Fruit fly (Drosophila melanogaster) whole organism, embryonic: ENCODE data around the gene arm.
A peak's percentile ranks its signal among the peaks of the same experiment; 100 is the strongest.

ENCODE experiments used
- Ada2b ChIP-seq: fragments of 200-800 bp; sonication (Bioruptor generic); IDR thresholded peaks from 2 replicates; pipeline ENCODE4 v1.3.6; 2022; ENCODE audit warnings: missing biosample characterization, missing genetic modification characterization
- Antp ChIP-seq: fragments of 200-800 bp; sonication (Bioruptor generic); optimal IDR thresholded peaks from 3 replicates; lab custom pipeline; 2016; ENCODE audit warnings: missing biosample characterization, missing genetic modification characterization
- Bteb2 ChIP-seq: fragments of 200-800 bp; sonication (Bioruptor generic); optimal IDR thresholded peaks from 2 replicates; lab custom pipeline; 2016; ENCODE audit warnings: missing biosample characterization, missing genetic modification characterization
- CG11093 ChIP-seq: fragments of 200-800 bp; sonication (Bioruptor generic); IDR thresholded peaks from 3 replicates; pipeline ENCODE4 v1.3.6; 2022; ENCODE audit warnings: missing biosample characterization, missing genetic modification characterization
- CG11456 ChIP-seq: fragments of 200-800 bp; sonication (Bioruptor generic); IDR thresholded peaks from 3 replicates; pipeline ENCODE4 v1.3.6; 2022; ENCODE audit warnings: missing biosample characterization, missing genetic modification characterization
- CG11504 ChIP-seq: fragments of 200-800 bp; sonication (Bioruptor generic); optimal IDR thresholded peaks from 3 replicates; lab custom pipeline; 2019; ENCODE audit warnings: missing biosample characterization, mild to moderate bottlenecking, missing genetic modification characterization, moderate library complexity
- CG11560 ChIP-seq: fragments of 200-800 bp; sonication (Bioruptor generic); IDR thresholded peaks from 3 replicates; pipeline ENCODE4 v1.3.6; 2022; ENCODE audit warnings: missing biosample characterization, missing genetic modification characterization
- CG11696 ChIP-seq: fragments of 200-800 bp; sonication (Bioruptor generic); IDR thresholded peaks from 2 replicates; pipeline ENCODE4 v1.3.6; 2022; ENCODE audit warnings: missing biosample characterization, missing genetic modification characterization
- CG13624 ChIP-seq: fragments of 200-800 bp; sonication (Bioruptor generic); optimal IDR thresholded peaks from 2 replicates; lab custom pipeline; 2016; ENCODE audit warnings: missing biosample characterization, missing genetic modification characterization
- CG15479 ChIP-seq: fragments of 200-800 bp; sonication (Bioruptor generic); optimal IDR thresholded peaks from 3 replicates; lab custom pipeline; 2019; ENCODE audit warnings: missing biosample characterization, mild to moderate bottlenecking, missing genetic modification characterization, moderate library complexity
- CG1602 ChIP-seq: fragments of 200-800 bp; sonication (Bioruptor generic); optimal IDR thresholded peaks from 3 replicates; lab custom pipeline; 2016; ENCODE audit warnings: missing biosample characterization, missing genetic modification characterization
- CG17385 ChIP-seq: fragments of 200-800 bp; sonication (Bioruptor generic); optimal IDR thresholded peaks from 3 replicates; lab custom pipeline; 2018; ENCODE audit warnings: missing biosample characterization, mild to moderate bottlenecking, missing genetic modification characterization
- CG2116 ChIP-seq: fragments of 200-800 bp; sonication (Bioruptor generic); optimal IDR thresholded peaks from 3 replicates; lab custom pipeline; 2018; ENCODE audit warnings: missing biosample characterization, mild to moderate bottlenecking, missing genetic modification characterization
- CG31388 ChIP-seq: fragments of 200-800 bp; sonication (Bioruptor generic); optimal IDR thresholded peaks from 2 replicates; lab custom pipeline; 2016; ENCODE audit warnings: missing biosample characterization, missing genetic modification characterization
- CG4360 ChIP-seq: fragments of 200-800 bp; sonication (Bioruptor generic); IDR thresholded peaks from 2 replicates; pipeline ENCODE4 v1.3.6; 2022; ENCODE audit warnings: missing biosample characterization, missing genetic modification characterization
- CG6272 ChIP-seq: fragments of 200-800 bp; sonication (Bioruptor generic); IDR thresholded peaks from 2 replicates; pipeline ENCODE4 v1.3.6; 2022; ENCODE audit warnings: missing biosample characterization, missing genetic modification characterization
- CG6813 ChIP-seq: fragments of 200-800 bp; sonication (Bioruptor generic); optimal IDR thresholded peaks from 2 replicates; lab custom pipeline; 2017; ENCODE audit warnings: missing biosample characterization, missing genetic modification characterization, mild to moderate bottlenecking, moderate library complexity, missing genetic modification reagents
- CG7786 ChIP-seq: fragments of 200-800 bp; sonication (Bioruptor generic); optimal IDR thresholded peaks from 2 replicates; lab custom pipeline; 2016; ENCODE audit warnings: missing biosample characterization, missing genetic modification characterization
- CG7928 ChIP-seq: fragments of 200-800 bp; sonication (Bioruptor generic); optimal IDR thresholded peaks from 2 replicates; lab custom pipeline; 2017; ENCODE audit warnings: missing biosample characterization, mild to moderate bottlenecking, missing genetic modification characterization
- CG8924 ChIP-seq: fragments of 200-800 bp; optimal IDR thresholded peaks from 3 replicates; lab custom pipeline; 2019; ENCODE audit warnings: missing biosample characterization, mild to moderate bottlenecking, missing genetic modification characterization, moderate library complexity
- CG9932 ChIP-seq: fragments of 200-800 bp; sonication (Bioruptor generic); IDR thresholded peaks from 2 replicates; pipeline ENCODE4 v1.3.6; 2022; ENCODE audit warnings: missing biosample characterization, missing genetic modification characterization
- CrebB ChIP-seq: fragments of 200-800 bp; sonication (Bioruptor generic); optimal IDR thresholded peaks from 3 replicates; lab custom pipeline; 2018; ENCODE audit warnings: missing biosample characterization, mild to moderate bottlenecking, missing genetic modification characterization
- D19A ChIP-seq: fragments of 200-800 bp; optimal IDR thresholded peaks from 3 replicates; lab custom pipeline; 2019; ENCODE audit warnings: missing biosample characterization, mild to moderate bottlenecking, missing genetic modification characterization, moderate library complexity
- Deaf1 ChIP-seq: fragments of 200-800 bp; optimal IDR thresholded peaks from 3 replicates; lab custom pipeline; 2019; ENCODE audit warnings: missing biosample characterization, mild to moderate bottlenecking, missing genetic modification characterization, moderate library complexity
- Dp ChIP-seq: fragments of 200-800 bp; sonication (Bioruptor generic); optimal IDR thresholded peaks from 2 replicates; lab custom pipeline; 2018; ENCODE audit warnings: missing biosample characterization, mild to moderate bottlenecking, missing genetic modification characterization, moderate library complexity
- E2f1 ChIP-seq: fragments of 200-800 bp; sonication (Bioruptor generic); IDR thresholded peaks from 2 replicates; pipeline ENCODE4 v1.3.6; 2022; ENCODE audit warnings: missing biosample characterization, missing genetic modification characterization
- Gug ChIP-seq: fragments of 200-800 bp; sonication (Bioruptor generic); IDR thresholded peaks from 4 replicates; pipeline ENCODE4 v1.3.6; 2022; ENCODE audit warnings: missing biosample characterization, missing genetic modification characterization
- HHEX ChIP-seq: fragments of 200-800 bp; sonication (Bioruptor generic); optimal IDR thresholded peaks from 3 replicates; lab custom pipeline; 2017; ENCODE audit warnings: missing biosample characterization, mild to moderate bottlenecking, missing genetic modification characterization, missing genetic modification reagents
- Mad ChIP-seq: fragments of 200-800 bp; sonication (Bioruptor generic); optimal IDR thresholded peaks from 2 replicates; lab custom pipeline; 2016; ENCODE audit warnings: missing biosample characterization, missing genetic modification characterization
- Ptx1 ChIP-seq: fragments of 200-800 bp; sonication (Bioruptor generic); IDR thresholded peaks from 2 replicates; pipeline ENCODE4 v1.3.6; 2022; ENCODE audit warnings: missing biosample characterization, missing genetic modification characterization
- Rx ChIP-seq: fragments of 200-800 bp; sonication (Bioruptor generic); IDR thresholded peaks from 2 replicates; pipeline ENCODE4 v1.3.6; 2022; ENCODE audit warnings: missing biosample characterization, missing genetic modification characterization
- Spps ChIP-seq: fragments of 200-800 bp; sonication (Bioruptor generic); optimal IDR thresholded peaks from 2 replicates; lab custom pipeline; 2018; ENCODE audit warnings: missing biosample characterization, mild to moderate bottlenecking, missing genetic modification characterization
- Sry-δ ChIP-seq: fragments of 200-800 bp; sonication (Bioruptor generic); optimal IDR thresholded peaks from 2 replicates; lab custom pipeline; 2016; ENCODE audit warnings: missing biosample characterization, missing genetic modification characterization
- ase ChIP-seq: fragments of 200-800 bp; sonication (Bioruptor generic); IDR thresholded peaks from 3 replicates; pipeline ENCODE4 v1.3.6; 2022; ENCODE audit warnings: missing biosample characterization, missing genetic modification characterization
- br ChIP-seq: fragments of >200 bp; optimal IDR thresholded peaks from 2 replicates; lab custom pipeline; 2017
- dan ChIP-seq: fragments of 200-800 bp; sonication (Bioruptor generic); IDR thresholded peaks from 2 replicates; pipeline ENCODE4 v1.3.6; 2022; ENCODE audit warnings: missing biosample characterization, missing genetic modification characterization
- fd102C ChIP-seq: fragments of 200-800 bp; sonication (Bioruptor generic); optimal IDR thresholded peaks from 2 replicates; lab custom pipeline; 2018; ENCODE audit warnings: missing biosample characterization, mild to moderate bottlenecking, missing genetic modification characterization, moderate library complexity
- gcm ChIP-seq: fragments of 200-800 bp; sonication (Bioruptor generic); optimal IDR thresholded peaks from 2 replicates; lab custom pipeline; 2019; ENCODE audit warnings: missing biosample characterization, mild to moderate bottlenecking, missing genetic modification characterization, moderate library complexity
- gem ChIP-seq: fragments of 200-800 bp; sonication (Bioruptor generic); optimal IDR thresholded peaks from 2 replicates; lab custom pipeline; 2019; ENCODE audit warnings: missing biosample characterization, mild to moderate bottlenecking, missing genetic modification characterization, moderate library complexity
- gfzf ChIP-seq: fragments of 200-800 bp; sonication (Bioruptor generic); optimal IDR thresholded peaks from 2 replicates; lab custom pipeline; 2016; ENCODE audit warnings: missing biosample characterization, mild to moderate bottlenecking, missing genetic modification characterization, moderate library complexity
- grn ChIP-seq: fragments of 200-800 bp; sonication (Bioruptor generic); optimal IDR thresholded peaks from 3 replicates; lab custom pipeline; 2017; ENCODE audit warnings: missing biosample characterization, missing genetic modification characterization
- hth ChIP-seq: fragments of >200 bp; optimal IDR thresholded peaks from 2 replicates; lab custom pipeline; 2017; ENCODE audit warnings: inconsistent platforms
- lab ChIP-seq: fragments of 200-800 bp; sonication (Bioruptor generic); optimal IDR thresholded peaks from 3 replicates; lab custom pipeline; 2017; ENCODE audit warnings: missing biosample characterization, missing genetic modification characterization, mild to moderate bottlenecking, moderate library complexity, missing genetic modification reagents
- luna ChIP-seq: fragments of 200-800 bp; sonication (Bioruptor generic); optimal IDR thresholded peaks from 2 replicates; lab custom pipeline; 2016; ENCODE audit warnings: missing biosample characterization, missing genetic modification characterization
- nom ChIP-seq: fragments of 200-800 bp; sonication (Bioruptor generic); optimal IDR thresholded peaks from 2 replicates; lab custom pipeline; 2017; ENCODE audit warnings: missing biosample characterization, missing genetic modification characterization, mild to moderate bottlenecking, moderate library complexity, missing genetic modification reagents
- org-1 ChIP-seq: fragments of 200-800 bp; sonication (Bioruptor generic); optimal IDR thresholded peaks from 2 replicates; lab custom pipeline; 2017; ENCODE audit warnings: missing biosample characterization, missing genetic modification characterization
- p53 ChIP-seq: fragments of 200-800 bp; sonication (Bioruptor generic); optimal IDR thresholded peaks from 2 replicates; lab custom pipeline; 2016; ENCODE audit warnings: missing biosample characterization, missing genetic modification characterization
- sim ChIP-seq: fragments of 200-800 bp; sonication (Bioruptor generic); IDR thresholded peaks from 2 replicates; pipeline ENCODE4 v1.3.6; 2022; ENCODE audit warnings: missing biosample characterization, missing genetic modification characterization
- slp2 ChIP-seq: fragments of 200-800 bp; sonication (Bioruptor generic); optimal IDR thresholded peaks from 2 replicates; lab custom pipeline; 2016; ENCODE audit warnings: missing biosample characterization, missing genetic modification characterization
- ttk ChIP-seq: fragments of 200-800 bp; sonication (Bioruptor generic); IDR thresholded peaks from 2 replicates; pipeline ENCODE4 v2.1.2; 2022; ENCODE audit warnings: missing biosample characterization, missing genetic modification characterization
- unpg ChIP-seq: fragments of 200-800 bp; sonication (Bioruptor generic); optimal IDR thresholded peaks from 3 replicates; lab custom pipeline; 2018; ENCODE audit warnings: missing biosample characterization, mild to moderate bottlenecking, missing genetic modification characterization, moderate library complexity
- wdn ChIP-seq: fragments of 200-800 bp; sonication (Bioruptor generic); IDR thresholded peaks from 2 replicates; pipeline ENCODE4 v1.3.6; 2022; ENCODE audit warnings: missing biosample characterization, missing genetic modification characterization
- zf30C ChIP-seq: fragments of 200-800 bp; sonication (Bioruptor generic); optimal IDR thresholded peaks from 3 replicates; lab custom pipeline; 2018; ENCODE audit warnings: missing biosample characterization, mild to moderate bottlenecking, missing genetic modification characterization

Gene arm

dm6 chrX:1889926-1890325 lies 10.5 kb downstream of the arm start, which contains the start of the genes trr and mRpL16 (continued):
- TF ChIP-seq E2f1 (GFP tag; lab: Robert Waterston, UW) (no peak), ttk (GFP tag; lab: Robert Waterston, UW) (no peak), CG7786 (GFP tag; lab: Kevin White, UChicago) (peak; percentile 58), gfzf (GFP tag; lab: Kevin White, UChicago) (peak; percentile 75), ase (no peak), CG11696 (GFP tag; lab: Robert Waterston, UW) (no peak), CG6272 (peak; percentile 45; the same call in 1 of the 2 replicates), CG1602 (GFP tag; lab: Kevin White, UChicago) (no peak), dan (no peak), hth (lab: Kevin White, UChicago) (no peak), wdn (GFP tag; lab: Robert Waterston, UW) (0 out of 2 replicates have a peak, but pooled peaks have one; percentile 48), CG8924 (peak; percentile 67), CG11504 (peak; percentile 90), Ada2b (GFP tag; lab: Robert Waterston, UW) (no peak), Mad (GFP tag; lab: Kevin White, UChicago) (peak; percentile 58), grn (GFP tag; lab: Kevin White, UChicago) (no peak), CG9932 (GFP tag; lab: Robert Waterston, UW) (peak; percentile 66), CG13624 (GFP tag; lab: Kevin White, UChicago) (peak; percentile 39), Antp (no peak), CG17385 (GFP tag; lab: Kevin White, UChicago) (no peak), CG15479 (peak; percentile 96), Rx (GFP tag; lab: Robert Waterston, UW) (no peak), Deaf1 (no peak), slp2 (GFP tag; lab: Kevin White, UChicago) (peak; percentile 33), CG11560 (tag; lab: Robert Waterston, UW) (peak; percentile 55; the same call in 1 of the 3 replicates), gem (tag; lab: Kevin White, UChicago) (no peak), p53 (GFP tag; lab: Kevin White, UChicago) (no peak), HHEX (GFP tag; lab: Kevin White, UChicago) (no peak), CG7928 (GFP tag; lab: Kevin White, UChicago) (peak; percentile 92), CG11456 (GFP tag; lab: Robert Waterston, UW) (0 out of 3 replicates have a peak, but pooled peaks have one; percentile 46), CG4360 (GFP tag; lab: Robert Waterston, UW) (no peak), br (no peak), Dp (GFP tag; lab: Kevin White, UChicago) (peak; percentile 40), Sry-δ (GFP tag; lab: Kevin White, UChicago) (peak; percentile 80), Ptx1 (peak; percentile 39; the same call in 1 of the 2 replicates), CG31388 (GFP tag; lab: Kevin White, UChicago) (no peak), CG2116 (peak; percentile 93), sim (GFP tag; lab: Robert Waterston, UW) (no peak), lab (GFP tag; lab: Kevin White, UChicago) (no peak), Bteb2 (GFP tag; lab: Kevin White, UChicago) (no peak), fd102C (GFP tag; lab: Kevin White, UChicago) (no peak), Gug (GFP tag; lab: Robert Waterston, UW) (peak; percentile 30; the same call in 1 of the 4 replicates), org-1 (GFP tag; lab: Kevin White, UChicago) (no peak), zf30C (GFP tag; lab: Kevin White, UChicago) (no peak), unpg (peak; percentile 39), CG11093 (no peak; the same call in 2 of the 3 replicates), CrebB (tag; lab: Kevin White, UChicago) (peak; percentile 2), nom (GFP tag; lab: Kevin White, UChicago) (no peak), gcm (GFP tag; lab: Kevin White, UChicago) (no peak), luna (GFP tag; lab: Kevin White, UChicago) (no peak), CG6813 (GFP tag; lab: Kevin White, UChicago) (no peak), Spps (peak; percentile 19), D19A (tag; lab: Kevin White, UChicago) (no peak)
